Worm (Caenorhabditis elegans) whole organism, L2 larva: Measurements from ENCODE around the gene tsp-13.

Experiments
- C34F6.9 ChIP-seq: fragments of 150-350 bp; optimal IDR thresholded peaks from 2 replicates; lab custom pipeline; 2014; ENCODE audit warnings: missing biosample characterization, missing genetic modification characterization
- R02D3.7 ChIP-seq: fragments of 150-350 bp; optimal IDR thresholded peaks from 2 replicates; lab custom pipeline; 2014; ENCODE audit warnings: missing biosample characterization, missing genetic modification characterization
- Y55F3AM.14 ChIP-seq: fragments of 200-800 bp; sonication (Bioruptor generic); optimal IDR thresholded peaks from 2 replicates; lab custom pipeline; 2018; ENCODE audit warnings: mild to moderate bottlenecking, missing genetic modification characterization, missing compliant biosample characterization
- ZK546.5 ChIP-seq: sonication (generic microtip); optimal IDR thresholded peaks from 2 replicates; lab custom pipeline; 2017; ENCODE audit warnings: missing biosample characterization, missing genetic modification characterization
- alr-1 ChIP-seq: fragments of 150-350 bp; optimal IDR thresholded peaks from 2 replicates; lab custom pipeline; 2014; ENCODE audit warnings: missing biosample characterization, missing genetic modification characterization
- aly-2 ChIP-seq: fragments of 150-350 bp; optimal IDR thresholded peaks from 2 replicates; lab custom pipeline; 2014; ENCODE audit warnings: missing biosample characterization, missing genetic modification characterization
- blmp-1 ChIP-seq: sonication (generic microtip); optimal IDR thresholded peaks from 2 replicates; lab custom pipeline; 2017; ENCODE audit warnings: missing genetic modification characterization, mild to moderate bottlenecking, missing compliant biosample characterization, antibody characterized with exemption, moderate library complexity; ENCODE audit not compliant: insufficient read depth
- ceh-16 ChIP-seq: fragments of 150-350 bp; optimal IDR thresholded peaks from 2 replicates; lab custom pipeline; 2014; ENCODE audit warnings: missing biosample characterization, missing genetic modification characterization
- ceh-82 ChIP-seq: fragments of 150-350 bp; optimal IDR thresholded peaks from 2 replicates; lab custom pipeline; 2014; ENCODE audit warnings: missing biosample characterization, missing genetic modification characterization
- crh-2 ChIP-seq: sonication (generic microtip); optimal IDR thresholded peaks from 2 replicates; lab custom pipeline; 2017; ENCODE audit warnings: missing biosample characterization, missing genetic modification characterization
- dmd-4 ChIP-seq: sonication (generic microtip); optimal IDR thresholded peaks from 2 replicates; lab custom pipeline; 2017; ENCODE audit warnings: missing biosample characterization, missing genetic modification characterization
- egl-27 ChIP-seq: sonication (generic microtip); optimal IDR thresholded peaks from 3 replicates; lab custom pipeline; 2017; ENCODE audit warnings: missing biosample characterization, missing genetic modification reagents, missing genetic modification characterization
- elt-1 ChIP-seq: fragments of 150-350 bp; optimal IDR thresholded peaks from 2 replicates; lab custom pipeline; 2014; ENCODE audit warnings: missing biosample characterization, missing genetic modification characterization
- gmeb-1 ChIP-seq: fragments of 150-350 bp; optimal IDR thresholded peaks from 2 replicates; lab custom pipeline; 2014; ENCODE audit warnings: missing biosample characterization, missing genetic modification characterization
- lin-13 ChIP-seq: fragments of 150-350 bp; optimal IDR thresholded peaks from 2 replicates; lab custom pipeline; 2014; ENCODE audit warnings: missing biosample characterization, missing genetic modification reagents, missing genetic modification characterization
- lsy-2 ChIP-seq, 2 experiments: fragments of 150-350 bp in 1 of 2; sonication (generic microtip) in 1 of 2; optimal IDR thresholded peaks; 2 replicates each; lab custom pipeline; 2014 to 2017; ENCODE audit warnings: missing biosample characterization in 2 of 2, missing genetic modification characterization in 2 of 2
- mab-5 ChIP-seq: fragments of 150-350 bp; optimal IDR thresholded peaks from 2 replicates; lab custom pipeline; 2014; ENCODE audit warnings: missing biosample characterization, missing genetic modification characterization
- mbf-1 ChIP-seq: sonication (generic microtip); optimal IDR thresholded peaks from 2 replicates; lab custom pipeline; 2017; ENCODE audit warnings: missing biosample characterization, missing genetic modification characterization
- mdl-1 ChIP-seq, 2 experiments: fragments of 150-350 bp in 1 of 2; sonication (generic microtip) in 1 of 2; optimal IDR thresholded peaks; 2 replicates each; lab custom pipeline; 2017; ENCODE audit warnings: missing biosample characterization in 2 of 2, missing genetic modification characterization in 2 of 2
- nhr-10 ChIP-seq: sonication (generic microtip); optimal IDR thresholded peaks from 2 replicates; lab custom pipeline; 2017; ENCODE audit warnings: missing biosample characterization, missing genetic modification characterization
- nhr-11 ChIP-seq: fragments of 150-350 bp; optimal IDR thresholded peaks from 2 replicates; lab custom pipeline; 2014; ENCODE audit warnings: missing biosample characterization, missing genetic modification characterization
- nhr-12 ChIP-seq: fragments of 150-350 bp; optimal IDR thresholded peaks from 2 replicates; lab custom pipeline; 2014; ENCODE audit warnings: missing biosample characterization, missing genetic modification characterization
- nhr-129 ChIP-seq: fragments of 150-350 bp; optimal IDR thresholded peaks from 2 replicates; lab custom pipeline; 2014; ENCODE audit warnings: missing biosample characterization, missing genetic modification characterization
- nhr-21 ChIP-seq: fragments of 150-350 bp; optimal IDR thresholded peaks from 2 replicates; lab custom pipeline; 2014; ENCODE audit warnings: missing biosample characterization, missing genetic modification characterization
- nhr-23 ChIP-seq: fragments of 150-350 bp; optimal IDR thresholded peaks from 2 replicates; lab custom pipeline; 2014; ENCODE audit warnings: missing biosample characterization, missing genetic modification reagents, missing genetic modification characterization
- nhr-237 ChIP-seq: fragments of 150-350 bp; optimal IDR thresholded peaks from 2 replicates; lab custom pipeline; 2014; ENCODE audit warnings: missing biosample characterization, missing genetic modification characterization
- nhr-25 ChIP-seq: fragments of 150-350 bp; sonication (generic microtip); optimal IDR thresholded peaks from 3 replicates; lab custom pipeline; 2014; ENCODE audit warnings: missing biosample characterization, missing genetic modification characterization
- nhr-6 ChIP-seq: fragments of 150-350 bp; optimal IDR thresholded peaks from 2 replicates; lab custom pipeline; 2014; ENCODE audit warnings: missing biosample characterization, missing genetic modification characterization
- sem-4 ChIP-seq: fragments of 150-350 bp; optimal IDR thresholded peaks from 2 replicates; lab custom pipeline; 2014; ENCODE audit warnings: missing biosample characterization, missing genetic modification reagents, missing genetic modification characterization
- skn-1 ChIP-seq: sonication (generic microtip); optimal IDR thresholded peaks from 2 replicates; lab custom pipeline; 2017; ENCODE audit warnings: missing biosample characterization, missing genetic modification characterization
- sma-3 ChIP-seq: sonication (generic microtip); optimal IDR thresholded peaks from 2 replicates; lab custom pipeline; 2016; ENCODE audit warnings: missing genetic modification reagents, missing genetic modification characterization, missing compliant biosample characterization
- unc-55 ChIP-seq: fragments of 150-350 bp; sonication (generic microtip); optimal IDR thresholded peaks from 3 replicates; lab custom pipeline; 2014; ENCODE audit warnings: missing biosample characterization, missing genetic modification reagents, missing genetic modification characterization
- unc-62 ChIP-seq: fragments of 150-350 bp; optimal IDR thresholded peaks from 2 replicates; lab custom pipeline; 2014; ENCODE audit warnings: missing biosample characterization, missing genetic modification reagents, missing genetic modification characterization
- zag-1 ChIP-seq: fragments of 150-350 bp; optimal IDR thresholded peaks from 2 replicates; lab custom pipeline; 2014; ENCODE audit warnings: missing biosample characterization, missing genetic modification characterization
- ztf-11 ChIP-seq: sonication (generic microtip); optimal IDR thresholded peaks from 2 replicates; lab custom pipeline; 2017; ENCODE audit warnings: missing biosample characterization, missing genetic modification characterization

tsp-13 gene

DNA sequence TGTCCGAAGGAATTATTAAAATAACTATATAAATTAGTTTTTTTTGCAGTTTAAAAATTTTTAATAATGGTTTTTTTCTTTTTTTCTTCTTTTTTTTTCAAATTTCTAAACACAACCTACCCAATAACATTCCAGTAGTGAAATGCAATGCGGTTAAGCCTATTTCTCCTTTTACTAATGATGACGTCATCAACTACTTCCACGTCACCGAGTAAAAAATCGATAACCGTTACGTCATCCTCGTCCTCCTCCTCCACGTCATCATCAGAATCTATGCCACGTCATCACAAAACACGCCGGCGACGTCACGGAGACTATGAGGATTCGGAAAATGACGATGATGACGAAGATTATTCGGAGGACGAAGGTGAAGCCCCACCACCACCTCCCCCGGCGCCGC lies 20.7 kb downstream of the tsp-13 start, which contains the start of gene hot-2:
TSS of gene hot-2 (plus strand) at position 134 of the 400 bp plus-strand sequence.
- no peak for TF ChIP-seq unc-55 (GFP tag; lab: Kevin White, UChicago)
- no peak for TF ChIP-seq R02D3.7
- no peak for TF ChIP-seq ZK546.5
- TF ChIP-seq nhr-10 (tag; lab: Kevin White, UChicago) = no peak

DNA sequence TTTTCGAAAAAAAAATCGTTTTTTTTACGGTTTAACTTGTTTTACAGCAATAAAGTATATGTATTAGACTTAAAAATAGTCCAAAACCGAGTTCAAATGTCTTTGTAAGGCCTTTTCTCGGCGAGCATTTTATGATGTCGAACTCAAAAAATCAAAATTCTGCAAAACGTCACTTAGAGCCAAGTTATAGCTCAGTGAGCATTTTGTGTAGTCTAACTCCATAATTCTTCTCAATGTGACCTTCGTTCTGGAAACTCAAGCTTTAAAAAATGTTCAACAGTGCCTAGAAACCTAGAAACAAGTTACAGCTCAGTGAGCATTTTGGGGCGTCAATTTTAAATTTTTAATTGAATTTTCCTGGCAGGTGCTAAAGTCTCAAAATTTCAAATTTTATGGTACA lies 21.8 kb downstream of the tsp-13 start:
- TF ChIP-seq unc-62 (GFP tag; lab: Kevin White, UChicago) = no peak
- TF ChIP-seq nhr-12 (tag; lab: Kevin White, UChicago) = no peak
- no peak for TF ChIP-seq aly-2 (tag; lab: Kevin White, UChicago)
- TF ChIP-seq lin-13 (GFP tag; lab: Kevin White, UChicago) = no peak

DNA sequence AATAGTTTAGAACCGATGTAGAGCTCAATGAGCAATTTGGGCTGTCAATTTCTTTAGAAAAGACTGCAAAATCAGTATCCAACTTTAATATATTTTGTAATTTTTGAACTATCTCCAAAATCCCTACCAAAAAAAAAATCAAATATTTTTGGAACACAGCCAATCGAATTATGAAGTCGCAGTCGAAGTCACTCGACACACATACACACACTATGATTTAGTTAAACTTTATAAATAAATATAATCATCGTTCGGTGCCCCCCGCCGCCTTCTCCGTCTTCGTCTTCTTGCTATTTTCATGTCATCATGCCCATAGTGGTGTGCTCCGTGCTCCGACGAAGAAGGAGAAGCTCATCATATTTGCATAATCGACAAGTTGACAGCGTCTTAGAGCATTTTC lies 23.2 kb downstream of the tsp-13 start:
- no peak for TF ChIP-seq zag-1 (tag; lab: Kevin White, UChicago)
- TF ChIP-seq aly-2 (tag; lab: Kevin White, UChicago) = no peak
- TF ChIP-seq C34F6.9 (tag; lab: Kevin White, UChicago) = no peak
- no peak for TF ChIP-seq R02D3.7
- TF ChIP-seq nhr-25 (tag; lab: Kevin White, UChicago) = no peak
- TF ChIP-seq nhr-129 = no peak
- TF ChIP-seq gmeb-1 (tag; lab: Kevin White, UChicago) = no peak
- no peak for TF ChIP-seq sma-3 (GFP tag; lab: Kevin White, UChicago)
- TF ChIP-seq nhr-237 (tag; lab: Kevin White, UChicago) = no peak
- no peak for TF ChIP-seq mab-5 (tag; lab: Kevin White, UChicago)
- no peak for TF ChIP-seq egl-27
- no peak for TF ChIP-seq elt-1 (tag; lab: Kevin White, UChicago)
- no peak for TF ChIP-seq crh-2 (tag; lab: Kevin White, UChicago)
- TF ChIP-seq Y55F3AM.14 (GFP tag; lab: Kevin White, UChicago) = no peak

DNA sequence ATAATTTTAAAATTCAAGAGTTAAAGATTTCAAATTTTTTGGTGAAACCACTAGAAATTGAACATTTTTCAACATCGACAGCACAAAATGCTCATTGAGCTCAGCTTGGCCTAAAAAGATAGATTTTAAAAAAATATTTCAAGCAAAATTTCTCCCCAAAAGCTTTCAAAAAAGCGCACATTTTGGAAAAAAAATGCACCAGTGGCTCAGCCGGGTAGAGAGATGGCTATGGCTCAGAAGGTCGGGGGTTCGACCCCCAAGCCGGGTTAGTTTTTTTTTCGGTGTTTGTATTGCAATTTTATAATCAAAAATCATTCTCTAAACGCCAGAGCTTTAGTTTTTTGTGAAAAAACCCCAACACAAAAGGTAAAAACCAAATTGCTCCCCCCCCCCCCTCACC lies 23.9 kb downstream of the tsp-13 start:
- no peak for TF ChIP-seq dmd-4
- TF ChIP-seq nhr-129 = no peak
- TF ChIP-seq nhr-237 (tag; lab: Kevin White, UChicago) = no peak
- no peak for TF ChIP-seq ZK546.5
- TF ChIP-seq ceh-16 (tag; lab: Kevin White, UChicago) = no peak
- no peak for TF ChIP-seq nhr-23 (tag; lab: Kevin White, UChicago)
- no peak for TF ChIP-seq nhr-11 (tag; lab: Kevin White, UChicago)
- TF ChIP-seq skn-1 = no peak
- no peak for TF ChIP-seq aly-2 (tag; lab: Kevin White, UChicago)
- TF ChIP-seq gmeb-1 (tag; lab: Kevin White, UChicago) = no peak
- TF ChIP-seq nhr-6 = no peak
- TF ChIP-seq Y55F3AM.14 (GFP tag; lab: Kevin White, UChicago) = no peak
- TF ChIP-seq mdl-1 (tag; optimal IDR thresholded peaks at IDR 0.05; lab: Kevin White, UChicago) = no peak
- no peak for TF ChIP-seq lsy-2 (tag; optimal IDR thresholded peaks at IDR 0.05; lab: Kevin White, UChicago)
- TF ChIP-seq blmp-1 = no peak
- TF ChIP-seq nhr-25 (tag; lab: Kevin White, UChicago) = no peak
- TF ChIP-seq nhr-12 (tag; lab: Kevin White, UChicago) = no peak
- TF ChIP-seq ztf-11 (tag; lab: Kevin White, UChicago) = no peak
- no peak for TF ChIP-seq unc-62 (GFP tag; lab: Kevin White, UChicago)

DNA sequence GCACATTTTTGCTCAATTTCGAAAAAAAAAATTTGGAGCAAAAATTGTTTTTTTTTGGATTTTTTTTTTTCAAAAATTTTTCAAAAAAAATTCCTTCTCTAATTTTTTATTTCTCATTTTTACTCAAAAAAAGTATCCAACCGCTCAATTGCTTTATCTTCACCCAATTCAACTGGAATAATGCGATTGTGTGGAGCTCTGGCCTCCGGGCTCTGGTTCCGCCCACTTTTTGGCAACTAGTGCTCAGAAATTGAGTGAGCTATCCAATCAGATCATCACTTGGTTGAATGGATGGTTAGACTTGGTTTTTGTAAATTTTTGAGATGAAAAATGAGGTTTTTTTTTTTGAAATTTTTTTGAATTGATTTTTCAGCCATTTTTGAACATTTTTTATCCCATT lies 25.0 kb downstream of the tsp-13 start:
- TF ChIP-seq sma-3 (GFP tag; lab: Kevin White, UChicago) = no peak
- no peak for TF ChIP-seq ZK546.5
- no peak for TF ChIP-seq nhr-21 (tag; lab: Kevin White, UChicago)
- TF ChIP-seq mdl-1 (tag; optimal IDR thresholded peaks at IDR 0.05; lab: Kevin White, UChicago) = no peak
- TF ChIP-seq nhr-11 (tag; lab: Kevin White, UChicago) = no peak
- TF ChIP-seq skn-1 = no peak
- TF ChIP-seq mab-5 (tag; lab: Kevin White, UChicago) = no peak
- TF ChIP-seq alr-1 (tag; lab: Kevin White, UChicago) = no peak
- TF ChIP-seq unc-55 (GFP tag; lab: Kevin White, UChicago) = no peak
- no peak for TF ChIP-seq mbf-1 (tag; lab: Kevin White, UChicago)
- TF ChIP-seq egl-27 = no peak
- no peak for TF ChIP-seq nhr-10 (tag; lab: Kevin White, UChicago)
- no peak for TF ChIP-seq sem-4 (tag; lab: Kevin White, UChicago)
- TF ChIP-seq ceh-82 (tag; lab: Kevin White, UChicago) = no peak
